Fruit fly (Drosophila melanogaster) S2 (cell line): ENCODE data around the gene PolG1.

Source experiments
- CG8478 ChIP-seq: fragments of >200 bp; optimal IDR thresholded peaks from 2 replicates; lab custom pipeline; 2018
- CTCF ChIP-seq, 2 experiments: fragments of >200 bp; optimal IDR thresholded peaks; 2 replicates each; lab custom pipeline; 2018

dm6 chr2L:13846239-13846802 lies 18.7 kb upstream of the PolG1 start, which contains the start of gene CG7916:
- TF ChIP-seq CG8478 (lab: Kevin White, UChicago) (no peak), CTCF (optimal IDR thresholded peaks at IDR 0.05; lab: Kevin White, UChicago) (no peak)
